In genomic region chr3L:18817264-18817894, dm6 we compare ENCODE assay signal across 4 fruit fly cellular contexts.
TF ChIP-seq lines count a peak whose summit lies in the region.

No protein-coding gene starts in this region.

- no peak for TF ChIP-seq CTCF in whole organism, embryonic (GFP tag; optimal IDR thresholded peaks at IDR 0.05; lab: Kevin White, UChicago)

TF ChIP-seq in whole organism, adult, 20 proteins besides CTCF, POLR2A, EP300 and RAD21:
- no peak for TF ChIP-seq CG1620 (GFP tag; optimal IDR thresholded peaks at IDR 0.05; lab: Kevin White, UChicago)
- peak; percentile 63 for TF ChIP-seq cic (GFP tag; optimal IDR thresholded peaks at IDR 0.05; lab: Kevin White, UChicago)
- no peak for TF ChIP-seq Hr96 (GFP tag; optimal IDR thresholded peaks at IDR 0.05; lab: Kevin White, UChicago)
- TF ChIP-seq CG12768 (GFP tag; optimal IDR thresholded peaks at IDR 0.05; lab: Kevin White, UChicago), result no peak
- TF ChIP-seq kay (GFP tag; lab: Kevin White, UChicago; ENCODE audit: borderline replicate concordance), result peak; percentile 35
TF ChIP-seq in whole organism, adult: peak in this region for 2.

TF ChIP-seq in whole organism, embryonic, 481 proteins besides CTCF, POLR2A, EP300 and RAD21 (continues in another document):
- TF ChIP-seq NfI (GFP tag; optimal IDR thresholded peaks at IDR 0.05; lab: Kevin White, UChicago) (no peak), hkb (optimal IDR thresholded peaks at IDR 0.05; lab: Kevin White, UChicago) (no peak), hkb (GFP tag; IDR thresholded peaks at IDR 0.05; lab: Robert Waterston, UW) (0 out of 2 replicates have a peak, but pooled peaks have one; percentile 20), sqz (GFP tag; optimal IDR thresholded peaks at IDR 0.05; lab: Kevin White, UChicago) (peak; percentile 88), CG4707 (GFP tag; optimal IDR thresholded peaks at IDR 0.05; lab: Kevin White, UChicago) (no peak), HmgZ (tag; optimal IDR thresholded peaks at IDR 0.05; lab: Kevin White, UChicago) (peak; percentile 46), Hmr (GFP tag; optimal IDR thresholded peaks at IDR 0.05; lab: Kevin White, UChicago) (no peak), CG15514 (GFP tag; optimal IDR thresholded peaks at IDR 0.05; lab: Kevin White, UChicago) (peak; percentile 10), her (GFP tag; optimal IDR thresholded peaks at IDR 0.05; lab: Kevin White, UChicago) (no peak), caup (GFP tag; optimal IDR thresholded peaks at IDR 0.05; lab: Kevin White, UChicago; ENCODE audit: severe bottlenecking) (peak; percentile 16), nom (GFP tag; optimal IDR thresholded peaks at IDR 0.05; lab: Kevin White, UChicago) (peak; percentile 60), B-H2 (GFP tag; optimal IDR thresholded peaks at IDR 0.05; lab: Kevin White, UChicago) (peak; percentile 11), BtbVII (GFP tag; optimal IDR thresholded peaks at IDR 0.05; lab: Kevin White, UChicago) (no peak), salm (tag; optimal IDR thresholded peaks at IDR 0.05; lab: Kevin White, UChicago) (peak; percentile 28), sug (tag; optimal IDR thresholded peaks at IDR 0.05; lab: Kevin White, UChicago) (peak; percentile 97), sd (tag; optimal IDR thresholded peaks at IDR 0.05; lab: Kevin White, UChicago) (peak; percentile 74), otp (GFP tag; IDR thresholded peaks at IDR 0.05; lab: Robert Waterston, UW) (no peak), lab (GFP tag; optimal IDR thresholded peaks at IDR 0.05; lab: Kevin White, UChicago) (peak; percentile 42), Nf-YC (tag; optimal IDR thresholded peaks at IDR 0.05; lab: Kevin White, UChicago) (peak; percentile 16), CG12769 (tag; optimal IDR thresholded peaks at IDR 0.05; lab: Kevin White, UChicago) (peak; percentile 44), CG7372 (GFP tag; IDR thresholded peaks at IDR 0.05; lab: Robert Waterston, UW) (no peak), Hey (tag; optimal IDR thresholded peaks at IDR 0.05; lab: Kevin White, UChicago) (peak; percentile 56), CG14441 (GFP tag; IDR thresholded peaks at IDR 0.05; lab: Robert Waterston, UW) (peak; percentile 44), GATAe (GFP tag; conservative IDR thresholded peaks at IDR 0.05; lab: Robert Waterston, UW) (peak; percentile 86), Bgb (GFP tag; IDR thresholded peaks at IDR 0.05; lab: Robert Waterston, UW; ENCODE audit: partially characterized antibody) (peak; percentile 28), Ada2b (GFP tag; IDR thresholded peaks at IDR 0.05; lab: Robert Waterston, UW) (no peak), CG15479 (GFP tag; optimal IDR thresholded peaks at IDR 0.05; lab: Kevin White, UChicago) (peak; percentile 50), Taf1 (GFP tag; IDR thresholded peaks at IDR 0.05; lab: Robert Waterston, UW) (no peak), exex (tag; optimal IDR thresholded peaks at IDR 0.05; lab: Kevin White, UChicago) (peak; percentile 95)

TF ChIP-seq in whole organism, prepupa, 60 proteins besides CTCF, POLR2A, EP300 and RAD21:
- peak; percentile 11 for TF ChIP-seq CG10669 (GFP tag; optimal IDR thresholded peaks at IDR 0.05; lab: Kevin White, UChicago)
- peak; percentile 10 for TF ChIP-seq dsx (GFP tag; optimal IDR thresholded peaks at IDR 0.05; lab: Kevin White, UChicago; ENCODE audit: poor library complexity, severe bottlenecking)
- TF ChIP-seq CG6276 (GFP tag; optimal IDR thresholded peaks at IDR 0.05; lab: Kevin White, UChicago), result peak; percentile 13
- TF ChIP-seq CG6808 (GFP tag; optimal IDR thresholded peaks at IDR 0.05; lab: Kevin White, UChicago), result peak; percentile 37
- TF ChIP-seq svp (GFP tag; lab: Kevin White, UChicago), result peak; percentile 70
- peak; percentile 39 to 53 for TF ChIP-seq ss (GFP tag; optimal IDR thresholded peaks at IDR 0.05; lab: Kevin White, UChicago)
- no peak for TF ChIP-seq CG34406 (GFP tag; optimal IDR thresholded peaks at IDR 0.05; lab: Kevin White, UChicago)
- no peak for TF ChIP-seq Sox102F (GFP tag; optimal IDR thresholded peaks at IDR 0.05; lab: Kevin White, UChicago)
- peak; percentile 35; the same call in 1 of the 3 replicates for TF ChIP-seq CG6163 (GFP tag; IDR thresholded peaks at IDR 0.05; lab: Robert Waterston, UW)
- no peak for TF ChIP-seq CG11902 (GFP tag; optimal IDR thresholded peaks at IDR 0.05; lab: Kevin White, UChicago)
- TF ChIP-seq CG15336 (GFP tag; IDR thresholded peaks at IDR 0.05; lab: Robert Waterston, UW), result 0 out of 2 replicates have a peak, but pooled peaks have one; percentile 13

TF ChIP-seq in whole organism, pupa, 21 proteins besides CTCF, POLR2A, EP300 and RAD21:
- TF ChIP-seq EcR (GFP tag; optimal IDR thresholded peaks at IDR 0.05; lab: Kevin White, UChicago) (peak; percentile 28), Ets98B (GFP tag; IDR thresholded peaks at IDR 0.05; lab: Robert Waterston, UW) (no peak), Pif1A (GFP tag; optimal IDR thresholded peaks at IDR 0.05; lab: Kevin White, UChicago) (no peak), gl (tag; optimal IDR thresholded peaks at IDR 0.05; lab: Kevin White, UChicago) (peak; percentile 30), CG32121 (GFP tag; IDR thresholded peaks at IDR 0.05; lab: Robert Waterston, UW) (0 out of 2 replicates have a peak, but pooled peaks have one; percentile 15), Pif1B (GFP tag; optimal IDR thresholded peaks at IDR 0.05; lab: Kevin White, UChicago) (no peak), CG13204 (GFP tag; optimal IDR thresholded peaks at IDR 0.05; lab: Kevin White, UChicago) (peak; percentile 52), CG34367 (tag; optimal IDR thresholded peaks at IDR 0.05; lab: Kevin White, UChicago) (no peak)
